Worm (Caenorhabditis elegans): ENCODE results near the gene Y38H6C.25.

DNA sequence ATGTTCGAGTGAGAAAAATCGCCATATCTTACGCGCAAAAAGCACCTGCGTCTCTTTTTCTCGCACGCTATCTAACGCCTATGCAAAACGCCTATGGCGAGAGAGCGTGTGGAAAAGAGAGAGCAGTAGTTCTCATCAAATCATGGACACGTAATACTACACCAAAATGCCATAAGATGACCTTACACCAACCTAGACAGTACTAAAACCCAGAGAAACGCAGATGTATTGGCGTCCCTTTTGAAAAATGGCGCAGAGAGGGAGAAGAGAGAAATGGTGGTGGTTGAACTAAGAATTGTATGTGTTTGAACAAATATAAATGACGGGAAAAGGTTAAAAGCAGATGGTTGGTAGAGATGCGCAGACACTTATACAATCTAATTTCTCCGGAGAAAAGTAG, 20.0 kb downstream of the Y38H6C.25 start, which contains the start of gene Y38H6C.16:
- TF ChIP-seq tbx-2 (tag; optimal IDR thresholded peaks at IDR 0.05) (no peak), ama-1 (optimal IDR thresholded peaks at IDR 0.05) (no peak), fkh-10 (GFP tag; optimal IDR thresholded peaks at IDR 0.05) (no peak), pqm-1 (tag; optimal IDR thresholded peaks at IDR 0.05) (no peak), lin-39 (tag; optimal IDR thresholded peaks at IDR 0.05) (no peak), nfya-1 (tag; optimal IDR thresholded peaks at IDR 0.05; ENCODE audit: insufficient read depth) (no peak), ceh-9 (tag; optimal IDR thresholded peaks at IDR 0.05) (no peak), egl-27 (tag; optimal IDR thresholded peaks at IDR 0.05) (no peak), sea-2 (GFP tag; optimal IDR thresholded peaks at IDR 0.05) (no peak), snpc-4 (tag; optimal IDR thresholded peaks at IDR 0.05) (no peak), unc-62 (GFP tag; optimal IDR thresholded peaks at IDR 0.05) (no peak), aly-2 (tag; optimal IDR thresholded peaks at IDR 0.05) (no peak), skn-1 (tag; optimal IDR thresholded peaks at IDR 0.05) (no peak)
